Worm (Caenorhabditis elegans): ENCODE measurements around the gene T19H12.2.

Gene T19H12.2

DNA sequence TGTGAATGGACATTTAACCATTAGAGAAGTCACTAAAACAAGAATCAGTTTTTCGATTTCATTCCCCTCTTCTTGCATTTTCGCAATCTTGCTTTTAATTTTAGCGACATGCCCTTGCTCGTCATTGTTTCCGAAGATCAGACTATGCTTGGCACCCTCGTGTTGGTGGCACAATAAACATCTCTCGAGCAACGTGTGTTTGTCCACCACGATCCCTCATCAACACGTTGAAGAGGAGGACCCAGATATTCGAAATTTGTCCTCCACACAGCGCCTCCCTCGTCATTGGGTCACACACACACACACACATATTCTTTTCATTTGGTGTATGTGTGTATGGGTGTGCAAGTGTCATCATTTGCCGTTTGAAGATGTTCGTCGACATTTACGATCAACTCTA lies 24.9 kb upstream of the T19H12.2 start, which contains the start of gene srd-32:
srd-32 (plus strand) TSS at position 301 of the 400 bp plus-strand sequence.
- TF ChIP-seq skn-1 (tag; optimal IDR thresholded peaks at IDR 0.05) (no peak), fkh-2 (tag; optimal IDR thresholded peaks at IDR 0.05) (no peak), nfya-1 (tag; optimal IDR thresholded peaks at IDR 0.05; ENCODE audit: insufficient read depth) (no peak), lsy-12 (tag; optimal IDR thresholded peaks at IDR 0.05) (no peak), lin-15B (tag; optimal IDR thresholded peaks at IDR 0.05) (no peak), fkh-10 (GFP tag; optimal IDR thresholded peaks at IDR 0.05) (no peak), hmg-11 (tag; optimal IDR thresholded peaks at IDR 0.05) (no peak), nhr-11 (tag; optimal IDR thresholded peaks at IDR 0.05) (no peak), ztf-11 (tag; optimal IDR thresholded peaks at IDR 0.05) (no peak), mml-1 (tag; optimal IDR thresholded peaks at IDR 0.05) (no peak)

DNA sequence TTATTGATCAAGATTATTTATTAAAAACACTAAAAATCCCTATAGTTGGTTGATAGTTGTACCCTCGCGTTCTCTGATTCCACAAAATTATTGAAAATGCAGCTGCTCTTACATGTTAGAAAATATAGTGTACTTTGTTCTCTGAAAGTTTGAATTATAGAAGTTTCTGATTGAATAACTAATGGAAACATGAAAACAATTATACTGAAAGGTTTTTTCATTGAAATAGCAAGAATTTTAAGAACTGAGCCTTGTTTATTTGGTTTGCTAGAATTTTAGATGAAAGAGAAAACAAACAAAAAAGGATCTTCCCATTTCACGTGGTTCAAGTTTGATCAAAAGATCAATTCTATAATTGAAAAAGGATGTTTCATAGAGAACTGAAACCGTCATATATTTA lies 22.7 kb upstream of the T19H12.2 start:
- TF ChIP-seq elt-2 (tag; optimal IDR thresholded peaks at IDR 0.05): no peak
- TF ChIP-seq ceh-28 (tag; optimal IDR thresholded peaks at IDR 0.05): no peak
- no peak for TF ChIP-seq egl-5 (tag; optimal IDR thresholded peaks at IDR 0.05)
- TF ChIP-seq nhr-76 (tag; optimal IDR thresholded peaks at IDR 0.05): no peak
- TF ChIP-seq jun-1 (tag; optimal IDR thresholded peaks at IDR 0.05): no peak
- TF ChIP-seq nhr-28 (tag; optimal IDR thresholded peaks at IDR 0.05): no peak
- TF ChIP-seq ZK546.5 (tag; optimal IDR thresholded peaks at IDR 0.05): no peak
- no peak for TF ChIP-seq lin-15B (tag; optimal IDR thresholded peaks at IDR 0.05)

DNA sequence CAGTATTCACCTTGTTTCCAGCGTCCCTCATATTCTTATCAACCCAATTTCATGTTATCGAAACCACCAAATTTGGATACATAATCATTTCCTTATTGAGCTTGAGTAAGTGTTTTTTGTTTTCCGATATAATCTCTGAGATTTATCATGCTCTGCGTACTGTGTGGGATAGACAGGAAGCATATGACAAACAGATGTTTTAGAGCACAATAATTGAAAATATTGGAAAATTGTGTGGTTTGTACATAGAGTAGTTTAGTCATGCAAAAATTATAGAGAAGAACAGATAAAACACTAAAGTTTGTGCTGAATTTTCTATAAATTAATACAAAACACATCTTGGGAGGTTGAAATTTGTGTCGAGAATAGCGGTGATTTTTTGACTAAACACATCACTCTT lies 21.5 kb upstream of the T19H12.2 start:
- TF ChIP-seq ZK546.5 (tag; optimal IDR thresholded peaks at IDR 0.05) (no peak), ceh-9 (tag; optimal IDR thresholded peaks at IDR 0.05) (no peak), nhr-76 (tag; optimal IDR thresholded peaks at IDR 0.05) (no peak), nhr-28 (tag; optimal IDR thresholded peaks at IDR 0.05) (no peak), R02D3.7 (tag; optimal IDR thresholded peaks at IDR 0.05) (no peak), daf-12 (tag; optimal IDR thresholded peaks at IDR 0.05) (no peak), nfya-1 (tag; optimal IDR thresholded peaks at IDR 0.05; ENCODE audit: insufficient read depth) (no peak), nhr-23 (tag; optimal IDR thresholded peaks at IDR 0.05) (no peak), ceh-28 (tag; optimal IDR thresholded peaks at IDR 0.05) (no peak), nhr-25 (tag; optimal IDR thresholded peaks at IDR 0.05) (no peak), pha-4 (tag; optimal IDR thresholded peaks at IDR 0.05) (no peak), nhr-77 (tag; optimal IDR thresholded peaks at IDR 0.05) (no peak), ztf-4 (tag; optimal IDR thresholded peaks at IDR 0.05) (no peak), tbx-2 (tag; optimal IDR thresholded peaks at IDR 0.05) (no peak), nhr-12 (tag; optimal IDR thresholded peaks at IDR 0.05) (no peak), fos-1 (tag; optimal IDR thresholded peaks at IDR 0.05) (no peak)

DNA sequence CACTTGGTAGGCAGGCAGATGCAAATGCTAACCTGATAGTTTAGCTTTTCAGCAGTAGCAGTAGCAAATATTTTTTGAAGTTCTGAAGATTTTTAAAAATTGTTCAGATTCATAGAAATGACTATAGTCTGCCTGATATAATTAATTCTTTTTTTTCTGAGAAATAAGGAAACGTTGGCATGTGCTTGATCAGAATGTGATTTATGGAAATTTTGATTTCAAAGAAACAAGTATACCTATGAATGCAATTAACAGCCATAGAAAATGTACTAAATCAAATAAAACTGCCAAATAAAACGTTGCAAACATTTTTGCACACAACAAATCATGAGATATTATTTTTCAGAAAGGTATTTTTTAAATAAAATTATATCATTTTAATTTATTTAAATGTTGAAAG lies 19.6 kb upstream of the T19H12.2 start:
- TF ChIP-seq nhr-23 (tag; optimal IDR thresholded peaks at IDR 0.05) (no peak), nhr-11 (tag; optimal IDR thresholded peaks at IDR 0.05) (peak; percentile 56)

DNA sequence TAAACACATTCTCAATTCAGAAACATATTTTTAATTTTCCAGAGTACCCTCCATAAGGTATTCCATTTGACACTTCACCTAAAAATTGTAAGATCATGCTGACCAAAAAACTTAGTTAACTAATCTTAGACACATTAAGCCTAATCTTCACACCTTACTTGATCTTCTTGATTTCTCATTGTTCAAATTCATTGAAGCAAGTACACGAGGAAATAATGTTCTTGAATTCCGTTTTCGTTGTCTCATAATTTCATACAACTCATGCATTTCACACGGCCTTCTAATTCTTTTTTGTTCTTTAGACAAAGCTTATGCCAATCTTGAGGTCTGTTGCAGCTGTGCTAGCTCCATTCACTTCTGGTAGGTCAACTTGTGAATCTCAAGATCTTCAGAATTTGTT lies 18.2 kb upstream of the T19H12.2 start, which contains the start of gene srd-33:
srd-33 (plus strand) TSS at position 301 of the 400 bp plus-strand sequence.
- TF ChIP-seq R02D3.7 (tag; optimal IDR thresholded peaks at IDR 0.05): no peak
- no peak for TF ChIP-seq pqm-1 (tag; optimal IDR thresholded peaks at IDR 0.05)

DNA sequence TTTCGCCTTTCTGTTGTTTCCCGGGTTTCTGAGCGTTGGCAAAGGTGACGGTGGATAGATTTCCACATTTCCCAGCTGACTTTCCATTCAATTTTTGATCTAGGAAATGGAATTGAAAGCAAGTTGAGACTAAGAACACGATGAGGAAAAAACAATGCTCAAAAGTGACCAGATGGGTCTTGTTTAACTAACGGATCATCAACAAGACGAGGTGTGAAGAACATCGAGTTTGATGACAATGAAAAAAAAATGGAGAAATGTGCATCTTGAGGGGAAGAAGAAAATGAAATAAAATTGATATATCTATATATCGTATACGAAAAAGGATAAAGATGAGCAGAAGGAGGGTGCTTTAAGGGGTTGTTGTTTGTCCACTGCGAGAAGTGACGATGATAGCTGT lies 12.6 kb upstream of the T19H12.2 start, which contains the start of gene T19H12.6:
T19H12.6 (minus strand) TSS at position 101 of the 400 bp plus-strand sequence.
- TF ChIP-seq tbx-2 (tag; optimal IDR thresholded peaks at IDR 0.05): no peak
- no peak for TF ChIP-seq eor-1 (tag; optimal IDR thresholded peaks at IDR 0.05)
- TF ChIP-seq nhr-12 (tag; optimal IDR thresholded peaks at IDR 0.05): no peak
- no peak for TF ChIP-seq mdl-1 (tag; optimal IDR thresholded peaks at IDR 0.05)
- no peak for TF ChIP-seq aly-2 (tag; optimal IDR thresholded peaks at IDR 0.05)
- no peak for TF ChIP-seq nhr-11 (tag; optimal IDR thresholded peaks at IDR 0.05)
- TF ChIP-seq unc-39 (tag; optimal IDR thresholded peaks at IDR 0.05): no peak
- no peak for TF ChIP-seq sea-2 (GFP tag; optimal IDR thresholded peaks at IDR 0.05)
- no peak for TF ChIP-seq ztf-11 (tag; optimal IDR thresholded peaks at IDR 0.05)
- no peak for TF ChIP-seq lin-15B (tag; optimal IDR thresholded peaks at IDR 0.05)
- no peak for TF ChIP-seq elt-1 (tag; optimal IDR thresholded peaks at IDR 0.05)
- TF ChIP-seq daf-12 (tag; optimal IDR thresholded peaks at IDR 0.05): no peak
- no peak for TF ChIP-seq fkh-2 (tag; optimal IDR thresholded peaks at IDR 0.05)
- TF ChIP-seq egl-27 (tag; optimal IDR thresholded peaks at IDR 0.05): no peak
- TF ChIP-seq nhr-23 (tag; optimal IDR thresholded peaks at IDR 0.05): no peak
- no peak for TF ChIP-seq R02D3.7 (tag; optimal IDR thresholded peaks at IDR 0.05)
- no peak for TF ChIP-seq fos-1 (tag; optimal IDR thresholded peaks at IDR 0.05)
- no peak for TF ChIP-seq nhr-76 (tag; optimal IDR thresholded peaks at IDR 0.05)
- TF ChIP-seq elt-3 (tag; optimal IDR thresholded peaks at IDR 0.05): no peak

Data from whole organism, L3 larva.